Fruit fly (Drosophila melanogaster) whole organism, adult: Measurements from ENCODE around the gene CG4582.

Experiments
- CG1620 ChIP-seq: fragments of 200-800 bp; sonication (Bioruptor generic); optimal IDR thresholded peaks from 2 replicates; lab custom pipeline; 2016; ENCODE audit warnings: missing biosample characterization, missing genetic modification characterization
- Clk ChIP-seq: fragments of 200-800 bp; sonication (Bioruptor generic); optimal IDR thresholded peaks from 2 replicates; lab custom pipeline; 2017; ENCODE audit warnings: missing biosample characterization, missing genetic modification characterization
- cnc ChIP-seq, 2 experiments: fragments of >200 bp; optimal IDR thresholded peaks; 2 replicates each; lab custom pipeline; 2017
- kay ChIP-seq: fragments of 200-800 bp; sonication (Bioruptor generic); peaks from one replicate; lab custom pipeline; 2016; ENCODE audit warnings: missing biosample characterization, missing genetic modification characterization, borderline replicate concordance
- toe ChIP-seq: fragments of 200-800 bp; sonication (Bioruptor generic); optimal IDR thresholded peaks from 2 replicates; lab custom pipeline; 2016; ENCODE audit warnings: missing biosample characterization, missing genetic modification characterization

dm6 chr3R:25590850-25591410 lies 8.0 kb upstream of the CG4582 start:
- TF ChIP-seq CG1620 (GFP tag; lab: Kevin White, UChicago): no peak
- TF ChIP-seq kay (GFP tag; lab: Kevin White, UChicago): no peak
- no peak for TF ChIP-seq cnc (optimal IDR thresholded peaks at IDR 0.05; lab: Kevin White, UChicago)
- TF ChIP-seq Clk (GFP tag; lab: Kevin White, UChicago): no peak
- no peak for TF ChIP-seq toe
